Worm (Caenorhabditis elegans) whole organism, L4/young adult: ENCODE measurements around the gene npr-9.

ENCODE experiments used
- W03F9.2 ChIP-seq: fragments of 150-350 bp; optimal IDR thresholded peaks from 2 replicates; lab custom pipeline; 2014; ENCODE audit warnings: missing biosample characterization, missing genetic modification characterization
- him-1 ChIP-seq: sonication (generic microtip); optimal IDR thresholded peaks from 2 replicates; lab custom pipeline; 2016; ENCODE audit warnings: missing genotype, missing genetic modification reagents, missing genetic modification characterization, missing compliant biosample characterization

- TF ChIP-seq W03F9.2 (tag; lab: Kevin White, UChicago) (no peak), him-1 (tag; lab: Kevin White, UChicago) (no peak)
Measured at ce11 chrX:11357516-11357915, 28.0 kb downstream of the npr-9 start, which contains the start of gene pgp-4.
